Worm (Caenorhabditis elegans): ENCODE measurements around the gene bre-5.

ce11 chrIV:12005090-12005770 is 45.8 kb downstream of the bre-5 start:
- TF ChIP-seq blmp-1 (tag; optimal IDR thresholded peaks at IDR 0.05; ENCODE audit: insufficient read depth) = no peak
- TF ChIP-seq mdl-1 (tag; optimal IDR thresholded peaks at IDR 0.05) = no peak
- no peak for TF ChIP-seq lsy-2 (tag; optimal IDR thresholded peaks at IDR 0.05)
- TF ChIP-seq sma-3 (GFP tag; optimal IDR thresholded peaks at IDR 0.05) = no peak
- TF ChIP-seq crh-2 (tag; optimal IDR thresholded peaks at IDR 0.05) = no peak
- TF ChIP-seq unc-39 (tag; optimal IDR thresholded peaks at IDR 0.05) = no peak
- TF ChIP-seq unc-55 (GFP tag; optimal IDR thresholded peaks at IDR 0.05) = no peak
- TF ChIP-seq ztf-11 (tag; optimal IDR thresholded peaks at IDR 0.05) = no peak
- TF ChIP-seq egl-27 (tag; optimal IDR thresholded peaks at IDR 0.05) = no peak
- no peak for TF ChIP-seq ama-1 (optimal IDR thresholded peaks at IDR 0.05)
- no peak for TF ChIP-seq nhr-25 (tag; optimal IDR thresholded peaks at IDR 0.05)
- TF ChIP-seq lin-11 (tag; optimal IDR thresholded peaks at IDR 0.05) = no peak
- no peak for TF ChIP-seq skn-1 (tag; optimal IDR thresholded peaks at IDR 0.05)
